Fruit fly (Drosophila melanogaster): ENCODE results near the gene CG14625.

The CG14625 gene

DNA sequence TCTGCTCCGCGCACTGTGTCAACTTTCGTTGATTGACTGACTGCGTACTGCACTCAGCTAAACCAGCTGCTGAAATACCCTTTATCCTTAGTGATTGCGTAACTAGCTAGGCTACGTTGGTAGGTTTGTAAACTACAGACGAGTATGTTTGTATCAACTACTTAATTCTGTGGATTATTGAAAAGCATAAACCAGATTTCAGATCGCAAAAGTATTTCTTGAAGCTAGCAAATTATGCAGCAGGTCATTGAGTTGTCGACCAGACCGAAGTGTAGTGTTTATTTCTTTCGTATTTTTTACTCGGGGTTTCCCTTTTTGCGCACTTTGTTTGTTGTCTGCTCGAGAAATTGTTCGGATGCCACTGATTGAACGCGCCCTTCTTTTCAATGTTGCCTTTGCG is 49.4 kb downstream of the CG14625 start:
- TF ChIP-seq CG8478 (optimal IDR thresholded peaks at IDR 0.05) (no peak), CTCF (optimal IDR thresholded peaks at IDR 0.05) (no peak)

DNA sequence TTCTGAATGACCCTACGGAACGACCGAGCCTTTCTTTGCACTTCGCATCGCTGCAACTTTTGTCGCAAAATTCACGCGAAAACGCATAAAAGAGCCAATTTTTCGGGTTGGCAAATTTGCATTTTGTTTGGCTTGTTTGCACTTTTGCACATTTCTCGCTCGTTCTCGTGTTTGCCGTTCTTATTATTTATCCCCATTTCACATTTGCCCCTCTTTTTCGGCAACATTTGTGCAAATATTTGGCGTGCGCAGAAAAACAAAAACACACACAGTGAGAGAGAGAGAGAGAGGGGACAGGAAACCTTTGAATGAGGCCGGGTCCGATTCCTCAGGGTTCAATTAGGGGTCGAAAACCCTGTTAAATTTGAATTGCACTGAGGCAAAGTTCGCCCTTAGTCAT is 50.3 kb downstream of the CG14625 start:
- TF ChIP-seq CTCF (optimal IDR thresholded peaks at IDR 0.05) (no peak), CG8478 (optimal IDR thresholded peaks at IDR 0.05) (no peak)

DNA sequence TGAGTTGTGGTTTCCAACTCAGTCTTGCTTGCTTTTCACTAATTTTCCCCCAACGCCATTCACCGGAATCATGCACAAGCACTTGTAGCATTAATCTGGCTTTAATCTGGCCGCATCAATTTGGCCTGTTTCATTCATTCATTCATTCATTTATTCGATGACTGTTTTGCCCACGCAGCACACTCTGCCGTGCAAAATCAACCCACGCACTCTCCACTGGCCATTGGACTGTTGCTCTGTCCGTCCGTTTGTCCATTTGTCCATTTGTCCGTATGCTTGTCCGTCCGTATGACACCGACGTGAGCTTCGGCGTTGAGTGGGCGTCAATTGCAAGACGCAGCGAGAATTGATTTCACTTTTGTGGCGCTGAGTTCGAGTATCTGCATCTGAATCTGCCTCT is 50.8 kb downstream of the CG14625 start:
- no peak for TF ChIP-seq CTCF (optimal IDR thresholded peaks at IDR 0.05)
- TF ChIP-seq CG8478 (optimal IDR thresholded peaks at IDR 0.05), result no peak

Measured in S2 (cell line).